Fruit fly (Drosophila melanogaster): ENCODE measurements around the gene Ccz1.

Gene Ccz1

DNA sequence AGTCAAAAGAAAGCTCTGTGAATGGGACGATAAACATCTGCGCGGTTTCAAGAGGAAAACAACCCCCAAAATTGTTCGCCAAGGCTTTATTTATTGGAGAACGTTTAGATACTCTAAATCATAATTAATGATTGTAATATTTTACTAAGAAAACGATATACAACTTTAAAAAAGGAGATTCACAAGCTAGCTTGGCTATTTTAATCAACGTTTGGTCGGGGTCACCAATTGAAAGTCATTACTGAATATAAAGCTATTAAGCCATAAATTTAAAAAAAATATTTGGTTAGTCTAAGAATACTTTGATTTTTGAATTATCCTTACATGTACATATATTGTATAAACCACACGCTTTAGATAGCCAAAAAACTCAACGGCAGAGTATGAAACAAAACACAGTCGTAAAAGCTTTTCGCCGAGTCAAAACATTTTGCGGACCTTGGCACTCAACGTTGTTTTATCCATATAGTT, 6.8 kb downstream of the Ccz1 start, which contains the start of gene Fie:
Fie (plus strand) TSS at position 421 of the 471 bp plus-strand sequence.
- no peak for TF ChIP-seq CG8478 (optimal IDR thresholded peaks at IDR 0.05)
- no peak for TF ChIP-seq CTCF (optimal IDR thresholded peaks at IDR 0.05)

DNA sequence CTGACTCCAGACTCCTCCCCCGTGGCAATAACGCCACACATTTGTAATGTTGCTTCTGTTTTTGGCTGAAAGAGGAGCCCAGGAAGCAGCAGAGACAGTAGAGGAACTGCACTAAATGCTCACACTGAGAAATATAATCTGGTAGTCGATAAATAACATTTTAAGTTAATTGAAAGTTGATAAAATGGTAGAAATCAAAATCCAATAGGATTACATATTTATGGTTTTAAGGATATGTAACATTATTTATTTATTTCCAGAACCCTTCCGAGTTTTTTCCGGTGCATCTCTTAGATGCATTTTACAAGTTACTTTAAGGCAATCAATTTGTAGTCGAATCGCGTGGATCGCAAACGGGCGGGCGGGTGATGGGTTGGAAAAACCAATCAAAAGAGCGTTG, 8.1 kb downstream of the Ccz1 start:
- TF ChIP-seq CG8478 (optimal IDR thresholded peaks at IDR 0.05), result no peak
- TF ChIP-seq CTCF (optimal IDR thresholded peaks at IDR 0.05), result no peak

DNA sequence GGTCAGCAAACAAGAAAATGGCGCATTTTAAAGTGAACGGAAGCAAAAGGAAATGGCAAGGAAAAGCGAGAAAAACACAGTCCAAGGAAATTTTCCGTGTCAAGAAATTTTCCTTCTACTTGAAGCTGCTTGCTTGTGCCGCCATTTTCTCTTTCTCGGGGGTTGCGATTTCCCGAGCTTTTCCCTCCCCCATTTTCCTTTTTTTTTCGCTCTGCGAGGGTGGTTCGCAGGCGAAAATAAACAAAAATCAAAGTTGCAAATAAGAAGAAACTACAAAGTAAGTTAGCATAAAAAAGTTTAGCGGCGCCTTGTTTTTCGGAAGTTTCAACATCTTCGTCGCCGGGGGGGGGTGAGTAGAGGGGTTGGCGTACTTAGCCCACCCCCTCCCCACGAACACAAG, 11.6 kb downstream of the Ccz1 start:
- TF ChIP-seq CG8478 (optimal IDR thresholded peaks at IDR 0.05) (no peak), CTCF (optimal IDR thresholded peaks at IDR 0.05) (no peak)

DNA sequence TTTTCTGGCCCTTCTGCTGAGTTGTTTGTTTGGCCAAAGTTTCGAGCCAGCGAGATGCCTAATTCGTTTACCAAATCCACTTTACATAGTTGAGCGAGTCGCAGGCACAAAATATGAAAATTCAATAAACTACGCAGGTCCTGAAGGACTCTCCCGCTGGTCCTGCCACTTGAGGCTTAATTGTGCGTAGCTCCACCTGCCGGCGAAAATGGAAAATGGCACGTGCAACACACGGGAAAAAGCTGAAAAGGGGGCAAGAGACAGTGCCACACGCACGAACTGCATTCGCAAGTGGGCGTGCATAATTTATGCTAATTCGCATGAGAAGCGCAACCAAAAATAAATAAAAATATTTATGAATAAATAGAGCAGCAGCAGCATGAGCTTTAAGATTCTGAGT, 13.0 kb downstream of the Ccz1 start:
- TF ChIP-seq CG8478 (optimal IDR thresholded peaks at IDR 0.05) (no peak), CTCF (optimal IDR thresholded peaks at IDR 0.05) (peak; percentile 60 to 64)

DNA sequence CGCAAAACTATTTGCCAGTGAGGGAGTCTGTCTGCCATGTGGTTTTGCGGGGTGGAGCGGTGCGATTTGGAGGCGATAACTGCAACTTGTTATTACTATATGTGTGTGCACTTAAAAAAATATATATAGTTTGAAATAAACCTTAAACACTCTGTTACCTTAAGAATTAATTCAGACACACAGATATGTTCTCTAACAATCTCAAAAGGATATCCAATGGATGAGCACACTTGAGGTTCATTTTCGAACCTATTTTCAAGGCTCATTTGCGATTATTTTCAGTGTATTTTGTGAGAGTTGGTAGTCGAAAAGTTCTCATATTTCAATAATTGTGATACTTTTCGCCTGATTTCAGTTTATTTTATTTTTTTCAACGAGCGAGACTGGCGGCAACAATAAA, 16.9 kb downstream of the Ccz1 start:
- TF ChIP-seq CG8478 (optimal IDR thresholded peaks at IDR 0.05) (no peak), CTCF (optimal IDR thresholded peaks at IDR 0.05) (no peak)

DNA sequence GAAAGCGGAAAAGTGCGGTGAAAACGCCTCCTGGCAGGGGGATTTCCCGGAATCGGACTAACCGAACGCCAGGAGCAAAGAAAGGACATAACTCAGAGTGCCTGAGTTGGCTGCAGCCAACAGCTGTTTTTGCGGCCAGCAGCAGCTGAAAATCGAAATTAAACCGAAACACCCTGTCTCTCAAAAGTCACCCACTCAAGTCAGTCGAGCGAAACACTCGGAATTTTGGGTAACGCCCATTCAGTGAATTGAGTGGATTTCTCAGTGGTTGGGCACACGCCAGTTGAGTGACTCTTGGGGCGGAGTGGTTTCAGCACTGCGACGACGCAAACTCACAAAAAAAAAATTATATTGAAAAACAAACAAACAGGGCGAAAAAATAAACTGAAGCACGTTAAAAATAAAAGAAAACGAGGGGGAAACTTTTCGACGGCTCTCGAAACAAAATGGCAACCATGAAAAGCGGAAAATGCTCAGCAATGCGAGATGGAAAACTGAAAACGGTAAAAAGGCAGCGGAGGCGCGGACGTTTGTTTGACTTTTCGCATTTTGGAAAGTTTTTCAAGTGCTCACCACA, 20.1 kb downstream of the Ccz1 start:
- no peak for TF ChIP-seq CG8478 (optimal IDR thresholded peaks at IDR 0.05)
- no peak for TF ChIP-seq CTCF (optimal IDR thresholded peaks at IDR 0.05)

DNA sequence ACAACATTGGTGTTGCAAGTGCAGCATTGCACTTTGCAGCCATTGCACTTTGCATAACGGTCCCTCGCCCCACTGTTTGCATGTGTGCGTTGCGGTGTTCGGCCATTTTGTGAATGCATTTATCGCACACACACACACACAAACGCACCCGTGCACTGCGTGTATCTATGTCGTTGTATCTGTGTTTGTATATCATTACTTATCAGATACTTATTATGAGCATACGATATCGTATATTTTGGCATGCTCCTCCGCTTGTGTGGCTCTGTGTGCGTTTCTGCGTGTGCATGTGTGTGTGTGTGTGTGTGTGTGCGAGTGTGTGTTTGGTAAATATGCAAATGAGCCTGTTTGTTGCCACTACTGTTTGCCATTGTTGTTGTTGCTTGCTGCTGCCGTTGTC, 22.1 kb downstream of the Ccz1 start:
- TF ChIP-seq CG8478 (optimal IDR thresholded peaks at IDR 0.05) (no peak), CTCF (optimal IDR thresholded peaks at IDR 0.05) (no peak)

DNA sequence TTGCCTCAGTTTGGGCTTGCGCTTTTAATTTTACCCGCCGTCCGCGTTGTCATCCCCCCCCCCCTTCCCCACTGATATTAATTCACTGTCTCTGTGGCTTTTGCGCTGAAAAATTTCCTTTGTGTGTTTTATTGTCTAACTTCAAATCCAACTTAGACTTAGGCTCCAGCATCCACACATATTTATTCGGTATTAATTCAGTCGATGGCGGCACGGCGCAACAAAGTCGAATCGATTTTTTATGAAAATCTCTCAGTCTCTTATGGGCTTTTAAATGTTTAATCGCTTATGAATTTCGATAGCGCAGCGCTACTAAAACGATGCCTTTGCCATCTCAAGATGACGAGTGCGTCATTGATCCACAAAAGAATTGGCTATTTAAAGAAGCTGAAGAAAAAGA, 23.0 kb downstream of the Ccz1 start:
- TF ChIP-seq CG8478 (optimal IDR thresholded peaks at IDR 0.05) (no peak), CTCF (optimal IDR thresholded peaks at IDR 0.05) (no peak)

DNA sequence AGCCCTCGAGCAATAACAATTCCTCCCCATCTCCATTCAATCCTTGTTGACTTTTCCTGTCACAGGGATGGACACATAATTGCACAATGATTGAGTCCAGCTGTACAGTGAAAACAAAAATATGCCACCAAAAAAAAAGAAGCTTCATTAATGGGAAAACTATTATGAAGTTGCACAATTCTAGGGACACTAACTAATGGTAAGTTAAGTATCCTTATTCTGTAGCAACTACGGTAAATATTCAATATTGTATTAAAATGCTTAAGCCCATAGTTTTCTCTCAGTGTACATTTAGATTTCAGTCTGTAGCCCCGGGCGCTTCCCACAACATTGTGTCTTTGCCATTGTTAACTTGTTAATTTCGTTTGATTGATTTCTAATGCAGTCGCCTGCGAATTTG, 24.0 kb downstream of the Ccz1 start:
- TF ChIP-seq CTCF (optimal IDR thresholded peaks at IDR 0.05) (no peak), CG8478 (optimal IDR thresholded peaks at IDR 0.05) (no peak)

DNA sequence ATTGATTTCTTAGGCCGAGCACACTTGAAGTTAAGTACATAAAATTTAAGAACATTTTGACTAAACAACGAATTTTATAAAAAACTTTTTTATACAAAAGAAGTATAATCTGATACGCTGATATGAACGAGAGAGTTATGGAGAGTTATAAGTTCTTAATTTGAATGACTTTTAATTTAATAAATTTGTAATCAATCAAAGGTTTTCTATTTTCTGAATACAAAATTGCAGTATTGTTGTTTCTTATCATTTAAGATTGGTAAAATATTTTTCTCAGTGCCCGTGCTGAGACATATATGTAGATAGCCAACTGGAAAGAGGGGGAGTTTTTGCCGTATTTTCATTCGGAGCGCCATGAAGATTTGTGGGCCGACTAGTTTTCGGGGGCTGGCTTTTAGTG, 25.9 kb downstream of the Ccz1 start:
- TF ChIP-seq CG8478 (optimal IDR thresholded peaks at IDR 0.05), result no peak
- no peak for TF ChIP-seq CTCF (optimal IDR thresholded peaks at IDR 0.05)

DNA sequence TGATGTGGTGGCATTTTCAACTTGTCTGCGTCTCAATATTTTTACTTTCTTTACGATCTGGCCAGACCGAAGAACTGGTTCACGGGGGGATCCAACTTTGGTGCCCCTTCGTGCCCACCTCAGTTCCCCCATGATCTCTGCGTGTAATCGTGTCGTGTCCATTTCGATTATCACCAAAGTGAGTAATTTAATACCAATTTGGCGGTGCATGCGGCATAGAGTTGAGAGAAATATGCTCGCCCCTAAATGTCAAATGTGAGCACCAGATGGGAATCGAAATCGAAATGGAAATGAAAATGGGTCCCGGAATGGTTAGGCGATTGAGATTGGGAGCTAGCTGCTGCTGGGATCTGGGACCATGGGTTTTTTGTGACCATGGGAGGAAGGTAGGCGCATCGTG, 27.7 kb downstream of the Ccz1 start:
- no peak for TF ChIP-seq CG8478 (optimal IDR thresholded peaks at IDR 0.05)
- no peak for TF ChIP-seq CTCF (optimal IDR thresholded peaks at IDR 0.05)

DNA sequence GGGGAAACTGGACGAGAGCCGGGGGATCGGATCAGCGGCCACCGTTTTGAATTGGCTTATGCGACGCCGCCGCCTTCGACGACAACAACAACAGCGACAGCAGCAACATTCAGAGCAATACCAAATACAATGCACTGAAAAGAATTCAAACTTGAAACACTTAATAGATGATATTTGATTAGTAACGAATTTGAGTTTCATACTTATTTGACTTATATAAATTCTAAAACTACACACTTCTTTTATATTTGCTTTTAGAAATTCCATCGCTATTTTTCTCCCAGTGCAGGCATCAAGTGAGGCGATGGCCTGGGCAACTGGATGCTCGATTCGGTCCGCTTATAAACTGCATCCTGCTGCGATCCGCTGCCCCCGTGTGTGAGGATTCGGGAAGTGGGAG, 30.9 kb downstream of the Ccz1 start:
- no peak for TF ChIP-seq CG8478 (optimal IDR thresholded peaks at IDR 0.05)
- TF ChIP-seq CTCF (optimal IDR thresholded peaks at IDR 0.05), result no peak

DNA sequence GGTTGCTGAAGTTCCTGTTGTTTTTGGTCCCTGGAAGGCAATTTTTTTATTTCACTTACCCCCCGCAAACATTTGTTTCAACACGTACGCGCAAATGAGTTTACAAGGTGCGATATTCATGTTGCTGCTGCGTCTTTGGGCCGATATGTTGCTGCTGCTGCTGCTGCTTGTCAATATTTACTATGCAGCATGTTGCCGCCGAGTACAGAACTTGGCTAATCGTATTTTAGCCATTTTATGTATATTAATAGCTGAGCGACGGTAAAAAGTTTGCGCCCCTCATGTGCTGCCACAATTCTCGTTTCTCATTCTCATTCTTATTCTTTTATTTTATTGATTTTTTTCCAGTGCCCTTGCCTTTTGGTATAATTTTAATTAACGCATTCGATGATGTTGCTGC, 32.5 kb downstream of the Ccz1 start:
- TF ChIP-seq CTCF (optimal IDR thresholded peaks at IDR 0.05) (no peak), CG8478 (optimal IDR thresholded peaks at IDR 0.05) (no peak)

DNA sequence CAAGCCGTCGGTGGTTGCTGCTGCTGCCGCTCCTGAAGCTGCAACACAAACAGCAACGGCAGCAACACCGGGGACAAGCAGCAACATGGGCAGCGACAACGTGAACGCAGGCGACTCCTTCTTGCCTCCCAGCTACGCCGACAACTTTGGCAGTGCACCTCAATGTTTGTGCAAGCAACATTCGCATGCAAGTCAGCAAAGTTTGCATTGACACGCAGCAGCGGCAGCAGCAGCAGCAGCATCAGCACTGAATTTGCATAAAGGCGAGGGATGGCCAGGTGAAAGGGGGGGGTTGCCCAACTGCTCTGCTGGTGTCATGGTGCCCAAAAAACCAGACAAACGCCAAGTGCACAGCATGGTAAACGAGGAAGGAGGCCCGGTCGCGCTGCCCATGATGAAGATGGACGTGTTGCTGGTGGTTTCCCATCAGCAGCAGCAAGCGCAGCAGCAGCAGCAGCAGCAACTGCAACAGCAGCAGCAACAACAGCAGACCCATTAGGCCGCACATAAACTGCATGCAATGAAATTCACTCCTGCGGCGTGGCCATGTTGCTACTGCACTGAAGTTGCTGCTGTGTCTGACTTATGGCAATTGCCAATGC, 33.6 kb downstream of the Ccz1 start:
- TF ChIP-seq CTCF (optimal IDR thresholded peaks at IDR 0.05), result no peak
- no peak for TF ChIP-seq CG8478 (optimal IDR thresholded peaks at IDR 0.05)

DNA sequence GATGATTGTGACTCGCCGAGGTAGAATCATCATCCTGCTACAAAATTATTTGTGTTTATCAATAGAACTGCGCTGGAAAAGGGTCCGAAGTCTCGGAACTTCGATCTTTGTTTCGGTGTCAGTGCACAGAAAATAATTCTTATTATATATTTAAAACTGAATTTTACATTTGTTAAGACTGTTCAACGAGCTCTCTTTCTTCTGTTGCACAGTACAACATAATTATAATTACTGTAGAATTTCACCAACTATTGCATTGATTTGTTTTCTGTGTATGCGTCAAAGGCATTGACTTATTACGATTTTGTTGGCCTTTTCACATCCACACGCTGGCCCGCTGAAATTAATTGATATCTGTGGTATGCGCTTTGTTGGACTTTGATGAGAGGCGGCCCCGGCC, 35.5 kb downstream of the Ccz1 start:
- TF ChIP-seq CG8478 (optimal IDR thresholded peaks at IDR 0.05), result no peak
- TF ChIP-seq CTCF (optimal IDR thresholded peaks at IDR 0.05), result no peak

DNA sequence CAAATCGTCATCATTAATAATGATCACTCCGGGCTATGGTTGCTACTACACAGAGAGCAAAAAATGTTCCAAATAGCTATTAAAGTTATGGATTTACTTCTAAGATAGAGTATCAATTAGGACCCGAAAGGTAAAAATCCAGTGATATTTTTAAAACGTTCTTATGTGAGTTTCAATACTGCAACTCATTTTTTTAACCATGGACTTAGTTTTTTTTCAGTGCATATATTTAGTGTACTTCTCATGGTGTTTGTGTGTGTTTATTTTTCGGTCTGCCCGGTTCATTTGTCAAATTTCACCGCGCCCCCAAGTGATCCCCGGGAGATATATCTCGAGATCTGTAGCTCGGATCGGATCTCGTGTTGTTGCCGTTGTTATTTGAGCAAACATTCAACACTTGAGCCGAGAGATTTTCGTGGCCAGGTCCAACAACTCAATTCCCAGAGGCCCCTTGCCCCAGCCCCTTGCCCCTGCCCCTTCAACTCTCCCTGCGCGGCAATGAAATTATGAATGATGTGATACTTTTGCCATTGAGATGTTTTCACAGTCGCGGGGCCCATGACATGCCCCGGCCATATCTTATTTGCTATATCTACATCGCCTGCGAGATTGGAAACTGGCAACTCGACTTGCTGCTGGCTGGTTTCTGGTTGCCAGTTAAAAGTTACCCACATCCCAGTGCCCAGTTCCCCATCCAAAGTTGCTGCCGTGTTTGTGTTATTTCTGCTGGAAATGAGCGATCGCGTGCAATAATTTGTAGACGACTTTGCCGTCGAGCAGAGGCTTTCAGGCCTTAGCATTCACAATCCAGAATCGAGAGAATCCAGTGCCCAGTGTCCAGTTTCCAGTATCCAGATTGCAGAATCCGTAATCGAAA, 36.2 kb downstream of the Ccz1 start:
- TF ChIP-seq CTCF (optimal IDR thresholded peaks at IDR 0.05) (no peak), CG8478 (optimal IDR thresholded peaks at IDR 0.05) (no peak)

Measured in S2 (cell line).